Fruit fly (Drosophila melanogaster) whole organism, embryonic: ENCODE measurements around the gene SmD1.

Experiments
- CG11723 ChIP-seq: fragments of 200-800 bp; sonication (Bioruptor generic); optimal IDR thresholded peaks from 2 replicates; lab custom pipeline; 2017; ENCODE audit warnings: missing biosample characterization, mild to moderate bottlenecking, missing genetic modification characterization
- Hr3 ChIP-seq: fragments of 200-800 bp; sonication (Bioruptor generic); optimal IDR thresholded peaks from 3 replicates; lab custom pipeline; 2016; ENCODE audit warnings: missing biosample characterization, missing genetic modification characterization
- PHDP ChIP-seq: fragments of 200-800 bp; sonication (Bioruptor generic); optimal IDR thresholded peaks from 3 replicates; lab custom pipeline; 2018; ENCODE audit warnings: missing biosample characterization, mild to moderate bottlenecking, missing genetic modification characterization, moderate library complexity
- br ChIP-seq: fragments of >200 bp; optimal IDR thresholded peaks from 2 replicates; lab custom pipeline; 2017
- sna ChIP-seq: fragments of 200-800 bp; sonication (Bioruptor generic); IDR thresholded peaks from 2 replicates; pipeline ENCODE4 v1.3.6; 2022; ENCODE audit warnings: missing biosample characterization, missing genetic modification characterization; ENCODE audit not compliant: partially characterized antibody

- TF ChIP-seq PHDP, result no peak
- TF ChIP-seq Hr3 (GFP tag; lab: Kevin White, UChicago), result no peak
- no peak for TF ChIP-seq sna (GFP tag; lab: Robert Waterston, UW)
- no peak for TF ChIP-seq CG11723 (GFP tag; lab: Kevin White, UChicago)
- TF ChIP-seq br (lab: Kevin White, UChicago), result no peak
These were observed 37.9 kb downstream of the SmD1 start for dm6 chr3L:12696503-12696902.
